Worm (Caenorhabditis elegans) whole organism, L4 larva: Measurements from ENCODE around the gene F54H12.4.

Experiments
- F10B5.3 ChIP-seq: sonication (generic microtip); optimal IDR thresholded peaks from 2 replicates; lab custom pipeline; 2016; ENCODE audit warnings: mild to moderate bottlenecking, missing genetic modification characterization, missing compliant biosample characterization
- F44E2.7 ChIP-seq: fragments of 200-800 bp; sonication (Bioruptor generic); IDR thresholded peaks from 2 replicates; pipeline ENCODE4 v2.1.2; 2022; ENCODE audit warnings: missing genetic modification characterization, missing compliant biosample characterization
- F49E8.2 ChIP-seq: sonication (generic microtip); optimal IDR thresholded peaks from 2 replicates; lab custom pipeline; 2016; ENCODE audit warnings: missing compliant biosample characterization, mild to moderate bottlenecking, missing genetic modification characterization, borderline replicate concordance
- Y5F2A.4 ChIP-seq: fragments of 200-800 bp; sonication (Bioruptor generic); optimal IDR thresholded peaks from 2 replicates; lab custom pipeline; 2018; ENCODE audit warnings: mild to moderate bottlenecking, missing genetic modification characterization, missing compliant biosample characterization
- Y75B8A.6 ChIP-seq: fragments of 200-800 bp; sonication (Bioruptor generic); IDR thresholded peaks from 2 replicates; pipeline ENCODE4 v1.3.6; 2022; ENCODE audit warnings: missing genetic modification reagents, missing genetic modification characterization, missing compliant biosample characterization
- ZK337.2 ChIP-seq: fragments of 200-800 bp; sonication (Bioruptor generic); IDR thresholded peaks from 2 replicates; pipeline ENCODE4 v1.3.6; 2022; ENCODE audit warnings: missing genetic modification reagents, missing genetic modification characterization, missing compliant biosample characterization
- ZK546.5 ChIP-seq, 2 experiments: sonication (generic microtip); optimal IDR thresholded peaks; 2 replicates each; lab custom pipeline; 2017; ENCODE audit warnings: missing biosample characterization in 2 of 2, missing genetic modification characterization in 2 of 2
- aha-1 ChIP-seq: fragments of 150-350 bp; peaks from one replicate; lab custom pipeline; 2014; ENCODE audit warnings: missing biosample characterization, missing genetic modification characterization
- attf-4 ChIP-seq: sonication (generic microtip); optimal IDR thresholded peaks from 3 replicates; lab custom pipeline; 2017; ENCODE audit warnings: missing biosample characterization, missing genetic modification characterization
- ceh-32 ChIP-seq: sonication (generic microtip); optimal IDR thresholded peaks from 2 replicates; lab custom pipeline; 2016; ENCODE audit warnings: mild to moderate bottlenecking, missing genetic modification characterization, missing compliant biosample characterization; ENCODE audit not compliant: poor library complexity
- cey-2 ChIP-seq: sonication (generic microtip); optimal IDR thresholded peaks from 3 replicates; lab custom pipeline; 2017; ENCODE audit warnings: missing genetic modification characterization, mild to moderate bottlenecking, missing compliant biosample characterization, antibody characterized with exemption, borderline replicate concordance; ENCODE audit not compliant: insufficient read depth
- daf-16 ChIP-seq, 3 experiments: sonication (generic microtip); optimal IDR thresholded peaks; 2 replicates each; lab custom pipeline; 2016 to 2017; ENCODE audit warnings: missing genetic modification characterization in 3 of 3, missing genetic modification reagents in 3 of 3, mild to moderate bottlenecking in 2 of 3, missing compliant biosample characterization in 2 of 3, missing biosample characterization in 1 of 3, moderate library complexity in 1 of 3
- dmd-6 ChIP-seq: fragments of 200-800 bp; sonication (Bioruptor generic); IDR thresholded peaks from 2 replicates; pipeline ENCODE4 v1.3.6; 2022; ENCODE audit warnings: missing genetic modification reagents, missing genetic modification characterization, missing compliant biosample characterization
- dmd-8 ChIP-seq: fragments of 200-800 bp; sonication (Bioruptor generic); IDR thresholded peaks from 2 replicates; pipeline ENCODE4 v1.3.6; 2022; ENCODE audit warnings: missing genetic modification characterization, missing compliant biosample characterization
- dmd-9 ChIP-seq: fragments of 200-800 bp; sonication (Bioruptor generic); IDR thresholded peaks from 2 replicates; pipeline ENCODE4 v1.3.6; 2022; ENCODE audit warnings: missing genetic modification reagents, missing genetic modification characterization, missing compliant biosample characterization
- dve-1 ChIP-seq: sonication (generic microtip); optimal IDR thresholded peaks from 2 replicates; lab custom pipeline; 2017; ENCODE audit warnings: antibody characterized with exemption, mild to moderate bottlenecking, missing genetic modification characterization, missing compliant biosample characterization; ENCODE audit not compliant: insufficient read depth
- egl-43 ChIP-seq: fragments of 200-800 bp; sonication (Bioruptor generic); IDR thresholded peaks from 2 replicates; pipeline ENCODE4 v1.3.6; 2022; ENCODE audit warnings: missing genetic modification reagents, missing genetic modification characterization, missing compliant biosample characterization
- fkh-10 ChIP-seq: fragments of 150-350 bp; optimal IDR thresholded peaks from 2 replicates; lab custom pipeline; 2014; ENCODE audit warnings: missing biosample characterization, missing genetic modification reagents, missing genetic modification characterization
- fos-1 ChIP-seq: fragments of 150-350 bp; optimal IDR thresholded peaks from 2 replicates; lab custom pipeline; 2014; ENCODE audit warnings: missing biosample characterization, missing genetic modification characterization
- gei-8 ChIP-seq: fragments of 200-800 bp; sonication (Bioruptor generic); optimal IDR thresholded peaks from 2 replicates; lab custom pipeline; 2018; ENCODE audit warnings: mild to moderate bottlenecking, missing genetic modification characterization, missing compliant biosample characterization
- hlh-11 ChIP-seq: fragments of 200-800 bp; sonication (Bioruptor generic); optimal IDR thresholded peaks from 2 replicates; lab custom pipeline; 2018; ENCODE audit warnings: mild to moderate bottlenecking, missing genetic modification characterization, missing compliant biosample characterization
- hlh-30 ChIP-seq: sonication (generic microtip); optimal IDR thresholded peaks from 2 replicates; lab custom pipeline; 2017; ENCODE audit warnings: antibody characterized with exemption, mild to moderate bottlenecking, missing genetic modification characterization, missing compliant biosample characterization; ENCODE audit not compliant: insufficient read depth
- lim-7 ChIP-seq: fragments of 200-800 bp; sonication (Bioruptor generic); IDR thresholded peaks from 2 replicates; pipeline ENCODE4 v1.3.6; 2022; ENCODE audit warnings: missing genetic modification characterization, missing compliant biosample characterization
- lin-1 ChIP-seq: fragments of 200-800 bp; sonication (Bioruptor generic); IDR thresholded peaks from 2 replicates; pipeline ENCODE4 v1.3.6; 2022; ENCODE audit warnings: missing genetic modification reagents, missing genetic modification characterization, missing compliant biosample characterization
- lin-15B ChIP-seq: fragments of 150-350 bp; sonication (generic microtip); optimal IDR thresholded peaks from 3 replicates; lab custom pipeline; 2014; ENCODE audit warnings: missing biosample characterization, missing genetic modification characterization
- lin-29 ChIP-seq: fragments of 200-800 bp; sonication (Bioruptor generic); IDR thresholded peaks from 2 replicates; pipeline ENCODE4 v1.3.6; 2022; ENCODE audit warnings: missing genetic modification reagents, missing genetic modification characterization, missing compliant biosample characterization
- lin-38 ChIP-seq: fragments of 200-800 bp; sonication (Bioruptor generic); IDR thresholded peaks from 2 replicates; pipeline ENCODE4 v1.3.6; 2022; ENCODE audit warnings: missing genetic modification reagents, missing genetic modification characterization, missing compliant biosample characterization
- lsy-2 ChIP-seq, 2 experiments: fragments of 150-350 bp in 1 of 2; sonication (generic microtip) in 1 of 2; optimal IDR thresholded peaks; 2 replicates each; lab custom pipeline; 2014 to 2017; ENCODE audit warnings: missing biosample characterization in 2 of 2, missing genetic modification characterization in 2 of 2
- madf-9 ChIP-seq: fragments of 200-800 bp; sonication (Bioruptor generic); conservative IDR thresholded peaks from 2 replicates; pipeline ENCODE4 v1.3.6; 2022; ENCODE audit warnings: missing genetic modification reagents, missing genetic modification characterization, missing compliant biosample characterization
- mdt-29 ChIP-seq: fragments of 200-800 bp; sonication (Bioruptor generic); IDR thresholded peaks from 2 replicates; pipeline ENCODE4 v1.3.6; 2022; ENCODE audit warnings: missing genetic modification reagents, missing genetic modification characterization, missing compliant biosample characterization
- mep-1 ChIP-seq: fragments of 150-350 bp; sonication (generic microtip); optimal IDR thresholded peaks from 3 replicates; lab custom pipeline; 2014; ENCODE audit warnings: missing biosample characterization, missing genetic modification characterization
- mes-2 ChIP-seq: sonication (generic microtip); optimal IDR thresholded peaks from 2 replicates; lab custom pipeline; 2016; ENCODE audit warnings: missing genotype, mild to moderate bottlenecking, missing genetic modification characterization, missing compliant biosample characterization; ENCODE audit not compliant: poor library complexity, severe bottlenecking
- nhr-10 ChIP-seq: fragments of 150-350 bp; optimal IDR thresholded peaks from 2 replicates; lab custom pipeline; 2014; ENCODE audit warnings: missing biosample characterization, missing genetic modification characterization
- nhr-41 ChIP-seq: fragments of 200-800 bp; sonication (Bioruptor generic); IDR thresholded peaks from 2 replicates; pipeline ENCODE4 v1.3.6; 2022; ENCODE audit warnings: missing genetic modification reagents, missing genetic modification characterization, missing compliant biosample characterization
- nhr-76 ChIP-seq: fragments of 150-350 bp; optimal IDR thresholded peaks from 2 replicates; lab custom pipeline; 2014; ENCODE audit warnings: missing biosample characterization, missing genetic modification characterization
- nhr-77 ChIP-seq: fragments of 150-350 bp; optimal IDR thresholded peaks from 2 replicates; lab custom pipeline; 2014; ENCODE audit warnings: missing biosample characterization, missing genetic modification characterization
- pqm-1 ChIP-seq: sonication (generic microtip); optimal IDR thresholded peaks from 2 replicates; lab custom pipeline; 2017; ENCODE audit warnings: missing biosample characterization, missing genetic modification characterization
- rbr-2 ChIP-seq: sonication (generic microtip); optimal IDR thresholded peaks from 2 replicates; lab custom pipeline; 2016; ENCODE audit warnings: missing genotype, missing genetic modification characterization, missing compliant biosample characterization
- sdz-12 ChIP-seq: fragments of 200-800 bp; sonication (Bioruptor generic); optimal IDR thresholded peaks from 2 replicates; lab custom pipeline; 2018; ENCODE audit warnings: mild to moderate bottlenecking, missing genetic modification characterization, missing compliant biosample characterization
- set-16 ChIP-seq: fragments of 200-800 bp; sonication (Bioruptor generic); IDR thresholded peaks from 2 replicates; pipeline ENCODE4 v1.3.6; 2022; ENCODE audit warnings: missing genetic modification reagents, missing genetic modification characterization, missing compliant biosample characterization
- tag-97 ChIP-seq: fragments of 200-800 bp; sonication (Bioruptor generic); IDR thresholded peaks from 2 replicates; pipeline ENCODE4 v1.3.6; 2022; ENCODE audit warnings: missing genetic modification characterization, missing compliant biosample characterization
- tra-1 ChIP-seq: fragments of 200-800 bp; sonication (Bioruptor generic); IDR thresholded peaks from 2 replicates; pipeline ENCODE4 v1.3.6; 2022; ENCODE audit warnings: missing genetic modification reagents, missing genetic modification characterization, missing compliant biosample characterization
- zag-1 ChIP-seq: fragments of 150-350 bp; optimal IDR thresholded peaks from 2 replicates; lab custom pipeline; 2014; ENCODE audit warnings: missing biosample characterization, missing genetic modification characterization
- zfp-2 ChIP-seq: sonication (generic microtip); optimal IDR thresholded peaks from 2 replicates; lab custom pipeline; 2016; ENCODE audit warnings: mild to moderate bottlenecking, missing genetic modification characterization, missing compliant biosample characterization
- ztf-7 ChIP-seq: fragments of 150-350 bp; optimal IDR thresholded peaks from 2 replicates; lab custom pipeline; 2014; ENCODE audit warnings: missing biosample characterization, missing genetic modification characterization

F54H12.4 gene

ce11 chrIII:7947677-7948076 is 14.9 kb downstream of the F54H12.4 start:
- TF ChIP-seq sdz-12, result no peak
- TF ChIP-seq nhr-77 (tag; lab: Kevin White, UChicago), result no peak
- TF ChIP-seq lin-1 (GFP tag; lab: Robert Waterston, UW), result no peak
- no peak for TF ChIP-seq rbr-2 (tag; lab: Kevin White, UChicago)
- no peak for TF ChIP-seq Y75B8A.6
- no peak for TF ChIP-seq fos-1
- TF ChIP-seq dmd-8, result no peak
- TF ChIP-seq Y5F2A.4 (GFP tag; lab: Kevin White, UChicago), result no peak
- TF ChIP-seq nhr-41, result no peak
- no peak for TF ChIP-seq hlh-30
- no peak for TF ChIP-seq madf-9 (GFP tag; lab: Robert Waterston, UW)
- no peak for TF ChIP-seq lin-15B (tag; lab: Kevin White, UChicago)

- TF ChIP-seq aha-1 (tag; lab: Kevin White, UChicago) (no peak), daf-16 (GFP tag; optimal IDR thresholded peaks at IDR 0.05; lab: Kevin White, UChicago) (no peak), daf-16 (tag; optimal IDR thresholded peaks at IDR 0.05; lab: Kevin White, UChicago) (peak; percentile 81), zfp-2 (no peak), nhr-10 (no peak), dmd-6 (GFP tag; lab: Robert Waterston, UW) (no peak), set-16 (no peak), zag-1 (tag; lab: Kevin White, UChicago) (no peak), nhr-41 (no peak), tag-97 (GFP tag; lab: Robert Waterston, UW) (no peak), ztf-7 (tag; lab: Kevin White, UChicago) (peak; percentile 89), dve-1 (tag; lab: Kevin White, UChicago) (peak; percentile 47), attf-4 (tag; lab: Kevin White, UChicago) (no peak), mep-1 (tag; lab: Kevin White, UChicago) (peak; percentile 40), F44E2.7 (GFP tag; lab: Robert Waterston, UW) (no peak), mdt-29 (GFP tag; lab: Robert Waterston, UW) (no peak), lin-38 (GFP tag; lab: Robert Waterston, UW) (no peak), hlh-11 (tag; lab: Kevin White, UChicago) (no peak), dmd-9 (GFP tag; lab: Robert Waterston, UW) (no peak), ZK337.2 (GFP tag; lab: Robert Waterston, UW) (no peak), lin-15B (tag; lab: Kevin White, UChicago) (no peak), F10B5.3 (tag; lab: Kevin White, UChicago) (no peak), nhr-76 (tag; lab: Kevin White, UChicago) (no peak), pqm-1 (tag; lab: Kevin White, UChicago) (peak; percentile 21), cey-2 (tag; lab: Kevin White, UChicago) (no peak), mes-2 (tag; lab: Kevin White, UChicago) (no peak), lim-7 (GFP tag; lab: Robert Waterston, UW) (no peak), dmd-8 (no peak), lsy-2 (tag; optimal IDR thresholded peaks at IDR 0.05; lab: Kevin White, UChicago) (no peak), egl-43 (no peak), tra-1 (GFP tag; lab: Robert Waterston, UW) (no peak), lin-29 (GFP tag; lab: Robert Waterston, UW) (no peak), fkh-10 (GFP tag; lab: Kevin White, UChicago) (no peak), ceh-32 (no peak), gei-8 (GFP tag; lab: Kevin White, UChicago) (no peak), F49E8.2 (tag; lab: Kevin White, UChicago) (no peak), ZK546.5 (tag; optimal IDR thresholded peaks at IDR 0.05; lab: Kevin White, UChicago) (no peak), hlh-30 (no peak)
Measured at ce11 chrIII:7946968-7947491, 15.5 kb downstream of the F54H12.4 start, which contains the start of gene gsto-1. Gene gsto-1 (minus strand): TSS chrIII:7947018.
